Fruit fly (Drosophila melanogaster) whole organism: ENCODE results near the gene Arf1.

ENCODE experiments used
- Dll ChIP-seq: fragments of >200 bp; optimal IDR thresholded peaks from 2 replicates; lab custom pipeline; 2017
- pan ChIP-seq: fragments of >200 bp; optimal IDR thresholded peaks from 2 replicates; lab custom pipeline; 2017
- psq ChIP-seq: fragments of >200 bp; optimal IDR thresholded peaks from 2 replicates; lab custom pipeline; 2017
- usp ChIP-seq: fragments of >200 bp; optimal IDR thresholded peaks from 2 replicates; lab custom pipeline; 2017; ENCODE audit warnings: missing biosample characterization, missing genetic modification characterization, mixed read lengths

dm6 chr3L:22860487-22860886 is 11.5 kb downstream of the Arf1 start, which contains the start of gene CG13239:
- TF ChIP-seq usp (GFP tag; lab: Kevin White, UChicago) (no peak), pan (lab: Kevin White, UChicago) (no peak), Dll (lab: Kevin White, UChicago) (no peak), psq (lab: Kevin White, UChicago) (no peak)
